Fruit fly (Drosophila melanogaster): ENCODE results near the gene CG8668.

The CG8668 gene

DNA sequence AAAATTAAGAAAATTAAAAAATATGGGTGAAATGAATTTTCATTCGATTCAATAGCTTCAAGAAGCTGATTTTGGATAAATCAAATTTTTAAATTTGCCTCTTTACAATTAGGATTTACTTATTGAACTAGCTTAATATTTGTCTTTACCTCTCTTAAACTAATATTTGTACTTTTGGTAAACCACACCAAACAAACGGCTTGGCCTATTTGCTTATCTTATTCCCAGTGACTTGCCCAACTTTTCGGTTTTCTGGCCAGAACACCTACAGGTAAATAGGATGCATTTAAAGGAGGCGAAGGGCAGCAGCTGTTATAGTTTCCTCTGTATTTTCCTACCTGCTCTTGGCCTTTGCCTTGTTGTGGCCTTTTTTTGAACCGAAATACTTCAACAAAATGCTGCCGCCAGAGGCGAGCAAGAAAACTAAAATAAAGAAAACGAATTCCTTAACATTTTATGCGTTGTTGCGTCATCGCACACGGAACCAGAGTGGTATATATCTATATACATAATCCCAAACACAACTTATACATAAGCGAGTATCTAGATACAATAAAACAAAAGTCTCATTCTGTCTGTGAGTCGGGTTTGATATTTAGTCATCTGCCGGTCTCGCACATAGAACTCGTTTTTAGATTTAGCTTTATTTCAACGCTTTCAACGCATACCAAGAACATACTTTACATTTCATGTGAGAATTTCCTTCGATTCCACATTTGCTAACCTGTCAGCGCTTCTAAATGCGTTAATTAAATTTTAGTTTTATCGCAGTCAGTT lies 39.2 kb downstream of the CG8668 start:
- TF ChIP-seq D1 (tag; optimal IDR thresholded peaks at IDR 0.05) (no peak), Snoo (tag; optimal IDR thresholded peaks at IDR 0.05) (no peak), EcR (GFP tag; optimal IDR thresholded peaks at IDR 0.05) (no peak), Pif1A (GFP tag; optimal IDR thresholded peaks at IDR 0.05) (no peak), fd96Ca (GFP tag; IDR thresholded peaks at IDR 0.05) (no peak), rn (GFP tag; IDR thresholded peaks at IDR 0.05) (no peak), CG4496 (GFP tag; IDR thresholded peaks at IDR 0.05) (no peak), CG9948 (tag; optimal IDR thresholded peaks at IDR 0.05) (no peak), CG10348 (GFP tag; IDR thresholded peaks at IDR 0.05) (no peak), CG12605 (GFP tag; IDR thresholded peaks at IDR 0.05) (no peak)

DNA sequence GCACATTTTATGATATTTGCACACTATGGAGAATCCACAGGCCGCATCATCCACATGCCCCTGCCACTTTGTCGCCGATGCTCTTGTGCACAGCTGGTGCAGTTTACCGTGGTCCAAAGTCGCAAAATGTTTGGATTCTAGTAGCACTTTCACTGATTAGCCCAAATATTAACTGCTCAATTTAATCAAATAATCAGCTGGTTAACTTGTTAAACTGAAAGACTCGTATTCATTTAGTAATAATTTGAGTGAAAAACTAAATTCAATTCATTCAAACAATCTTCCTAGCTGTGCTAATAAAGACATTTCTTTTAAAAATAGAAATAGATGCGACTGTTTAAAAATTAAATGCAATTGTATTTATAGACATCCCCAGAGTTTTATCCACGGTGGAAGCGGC lies 41.3 kb downstream of the CG8668 start:
- TF ChIP-seq CG8301 (tag; optimal IDR thresholded peaks at IDR 0.05) (peak; percentile 25), Pif1A (GFP tag; optimal IDR thresholded peaks at IDR 0.05) (peak; percentile 12), Pif1B (GFP tag; optimal IDR thresholded peaks at IDR 0.05) (no peak), CG14655 (GFP tag; optimal IDR thresholded peaks at IDR 0.05) (peak; percentile 30)

DNA sequence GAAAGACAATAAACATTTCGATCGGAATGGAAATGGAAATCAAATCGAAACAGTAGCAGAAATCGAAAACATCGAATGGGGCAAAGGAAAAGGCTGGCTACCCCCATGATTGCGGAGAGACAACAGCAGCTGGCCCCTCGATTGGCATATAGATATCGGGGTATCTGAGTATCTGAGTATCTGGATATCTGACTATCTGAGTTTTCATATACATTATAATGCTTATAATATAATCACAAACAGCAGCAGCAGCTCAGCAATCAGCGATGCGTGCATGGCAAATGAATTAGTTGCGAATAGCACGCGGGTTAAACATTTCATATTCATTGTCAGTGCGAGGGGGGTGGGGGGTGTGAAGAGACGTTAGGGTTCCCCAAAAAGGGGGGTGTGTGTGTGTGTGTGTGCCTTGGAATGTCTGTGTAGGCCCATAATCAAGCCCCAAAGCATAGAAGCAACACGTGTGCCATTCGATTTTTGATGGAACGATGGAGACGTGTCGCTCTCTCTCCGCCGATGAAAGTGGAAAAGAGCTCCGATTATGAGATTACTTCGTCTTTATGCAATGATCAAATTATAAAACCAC lies 43.9 kb downstream of the CG8668 start:
- no peak for TF ChIP-seq Pif1B (GFP tag; optimal IDR thresholded peaks at IDR 0.05)

DNA sequence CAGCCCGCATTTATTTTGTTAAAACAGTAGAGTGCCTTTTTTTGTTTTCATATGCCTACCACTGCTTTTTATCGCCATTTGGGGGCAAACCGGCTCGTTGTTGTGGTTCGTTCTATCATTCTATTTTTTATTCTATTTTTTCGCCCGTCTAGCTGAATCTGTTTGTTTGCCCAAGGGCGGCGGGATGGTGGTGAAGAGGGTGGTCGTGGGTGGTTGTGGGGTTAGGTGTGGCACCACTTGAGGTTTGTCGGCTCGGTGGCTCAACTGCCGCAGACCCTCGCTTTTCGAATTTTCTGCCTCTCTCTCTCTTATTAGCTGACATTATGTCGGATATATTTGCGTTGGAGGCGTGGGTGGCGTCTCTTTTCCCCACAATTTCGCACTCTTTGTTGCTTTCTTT lies 44.7 kb downstream of the CG8668 start:
- no peak for TF ChIP-seq EcR (GFP tag; optimal IDR thresholded peaks at IDR 0.05)
- TF ChIP-seq Pif1A (GFP tag; optimal IDR thresholded peaks at IDR 0.05) = no peak
- 0 out of 2 replicates have a peak, but pooled peaks have one; percentile 46 for TF ChIP-seq CG32121 (GFP tag; IDR thresholded peaks at IDR 0.05)
- no peak for TF ChIP-seq CG9948 (tag; optimal IDR thresholded peaks at IDR 0.05)
- no peak for TF ChIP-seq CG8159 (tag; optimal IDR thresholded peaks at IDR 0.05)

Measured in whole organism, pupa.